Worm (Caenorhabditis elegans): Measurements from ENCODE around the gene K09F6.9.

DNA sequence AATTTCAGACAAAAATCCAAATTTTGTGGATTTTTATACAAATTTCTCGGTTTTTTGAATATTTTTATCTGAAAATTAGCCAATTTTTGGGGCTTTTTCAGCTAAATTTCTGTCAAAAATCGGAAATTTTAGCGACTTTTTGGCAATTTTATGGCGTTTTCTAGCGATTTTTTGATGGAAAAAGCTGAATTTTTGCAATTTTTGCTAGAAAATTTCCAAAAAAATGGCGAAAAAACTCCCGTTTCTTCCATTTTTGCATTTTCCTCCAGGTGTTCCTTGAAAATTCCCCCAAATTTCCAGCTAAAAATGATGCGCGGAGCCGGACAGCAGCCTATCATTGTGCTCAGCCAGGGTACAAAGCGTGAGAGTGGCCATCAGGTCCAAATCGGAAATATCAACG lies 49.3 kb downstream of the K09F6.9 start, which contains the start of gene cct-3:
- TF ChIP-seq pax-1 (tag; optimal IDR thresholded peaks at IDR 0.05) (no peak), sox-2 (GFP tag; IDR thresholded peaks at IDR 0.05) (no peak), zip-5 (tag; optimal IDR thresholded peaks at IDR 0.05) (no peak)

Data from whole organism, late embryonic.